Worm (Caenorhabditis elegans): ENCODE results near the gene K09F5.1.

The K09F5.1 gene

DNA sequence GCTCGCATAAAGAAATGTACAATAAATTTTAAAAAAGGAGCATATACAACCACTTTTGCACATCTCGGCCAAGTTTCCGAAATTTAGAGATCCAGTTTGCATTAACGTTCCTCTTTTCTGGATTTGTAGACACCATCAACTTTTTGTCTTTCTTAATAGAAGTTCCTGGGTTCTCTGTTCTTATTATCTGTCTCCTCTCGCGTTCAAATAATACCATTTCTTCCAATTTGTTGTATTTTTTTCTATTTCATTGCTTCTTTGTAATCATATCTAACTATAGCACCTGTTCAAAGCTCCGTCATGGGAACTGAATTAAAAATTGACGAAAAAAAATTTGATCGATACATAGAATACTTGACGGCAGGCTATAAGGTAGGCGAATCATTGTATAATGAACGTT is at the start of gene K09F5.1:
Gene K09F5.1 (plus strand): TSS at position 301 of the 400 bp plus-strand sequence.
- no peak for TF ChIP-seq unc-62 (GFP tag; optimal IDR thresholded peaks at IDR 0.05)

- no peak for TF ChIP-seq unc-62 (GFP tag; optimal IDR thresholded peaks at IDR 0.05)
Measured at ce11 chrX:7703863-7704262, 35.6 kb upstream of the K09F5.1 start.

ce11 chrX:7707031-7707430 is 32.4 kb upstream of the K09F5.1 start, which contains the start of gene kvs-1:
Gene kvs-1 (minus strand): TSS chrX:7707131.
- no peak for TF ChIP-seq unc-62 (GFP tag; optimal IDR thresholded peaks at IDR 0.05)

- TF ChIP-seq unc-62 (GFP tag; optimal IDR thresholded peaks at IDR 0.05): no peak
Measured at ce11 chrX:7710187-7710586, 29.3 kb upstream of the K09F5.1 start.

ce11 chrX:7710643-7711042 is 28.8 kb upstream of the K09F5.1 start, which contains the start of gene K09F5.4:
Gene K09F5.4 (minus strand): TSS chrX:7710743.
- no peak for TF ChIP-seq unc-62 (GFP tag; optimal IDR thresholded peaks at IDR 0.05)

DNA sequence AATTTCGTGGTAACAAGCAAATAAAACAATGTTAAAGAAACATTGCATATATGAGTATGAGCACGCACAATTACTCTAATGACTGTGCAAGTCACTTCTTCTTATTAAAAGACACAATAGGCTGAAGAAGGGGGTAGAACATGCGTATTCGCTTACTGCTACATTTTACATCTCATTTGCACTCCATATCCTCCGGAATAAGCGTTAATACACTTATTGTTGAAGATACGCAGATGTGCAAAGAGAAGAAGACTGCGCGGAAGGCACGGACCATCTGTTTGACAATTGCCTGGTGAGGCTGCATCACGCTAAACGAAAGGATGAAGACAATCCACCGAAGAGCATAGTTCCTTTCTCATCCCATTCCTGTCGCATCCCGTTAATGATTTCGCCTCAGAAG is 26.6 kb upstream of the K09F5.1 start:
- no peak for TF ChIP-seq unc-62 (GFP tag; optimal IDR thresholded peaks at IDR 0.05)

DNA sequence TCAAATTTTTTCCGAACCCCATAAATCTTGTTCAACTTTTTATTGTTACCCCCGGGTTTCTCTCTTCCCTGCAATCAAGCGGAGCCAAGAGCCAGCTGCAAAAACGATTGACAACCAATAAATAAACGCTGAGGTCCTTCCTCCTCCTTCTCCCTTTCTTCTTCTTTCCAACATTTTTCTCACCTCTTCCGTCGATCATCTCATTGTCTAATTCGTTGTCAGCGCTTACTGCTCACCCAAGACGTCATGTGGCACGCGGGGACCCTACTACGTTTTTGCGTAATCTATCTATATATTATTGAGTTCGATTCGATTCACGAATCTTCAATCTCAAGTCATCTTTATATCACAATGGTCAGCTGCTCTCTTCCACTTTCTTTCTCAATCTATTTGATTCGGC is 24.0 kb upstream of the K09F5.1 start:
- TF ChIP-seq unc-62 (GFP tag; optimal IDR thresholded peaks at IDR 0.05): no peak

- no peak for TF ChIP-seq unc-62 (GFP tag; optimal IDR thresholded peaks at IDR 0.05)
Measured at ce11 chrX:7718972-7719371, 20.5 kb upstream of the K09F5.1 start, which contains the start of gene K09F5.6. Gene K09F5.6 (plus strand): TSS chrX:7719272.

- TF ChIP-seq unc-62 (GFP tag; optimal IDR thresholded peaks at IDR 0.05): no peak
Measured at ce11 chrX:7720565-7720964, 18.9 kb upstream of the K09F5.1 start.

ce11 chrX:7724099-7724498 is 15.4 kb upstream of the K09F5.1 start:
- TF ChIP-seq unc-62 (GFP tag; optimal IDR thresholded peaks at IDR 0.05): no peak

DNA sequence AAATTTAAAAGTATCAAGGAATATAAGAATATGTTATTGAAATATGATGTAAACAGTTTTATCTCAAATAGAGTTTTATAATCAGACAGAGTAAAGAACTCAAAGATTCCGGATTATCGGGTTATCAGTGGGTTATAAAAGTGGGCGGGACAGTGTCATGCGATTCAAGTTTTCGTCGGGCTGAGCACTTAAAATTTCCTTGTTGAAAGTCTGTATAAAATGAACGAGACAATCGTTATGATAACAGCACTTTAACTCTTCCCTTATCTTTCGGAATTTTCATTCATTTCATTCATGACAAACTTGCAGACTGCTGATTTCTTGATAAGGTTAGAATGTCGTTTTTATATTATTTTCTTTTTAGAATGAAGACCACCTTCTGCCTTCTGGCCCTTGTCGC is 13.8 kb upstream of the K09F5.1 start, which contains the start of gene spp-14:
Gene spp-14 (plus strand): TSS at position 365 of the 400 bp plus-strand sequence.
- no peak for TF ChIP-seq unc-62 (GFP tag; optimal IDR thresholded peaks at IDR 0.05)

DNA sequence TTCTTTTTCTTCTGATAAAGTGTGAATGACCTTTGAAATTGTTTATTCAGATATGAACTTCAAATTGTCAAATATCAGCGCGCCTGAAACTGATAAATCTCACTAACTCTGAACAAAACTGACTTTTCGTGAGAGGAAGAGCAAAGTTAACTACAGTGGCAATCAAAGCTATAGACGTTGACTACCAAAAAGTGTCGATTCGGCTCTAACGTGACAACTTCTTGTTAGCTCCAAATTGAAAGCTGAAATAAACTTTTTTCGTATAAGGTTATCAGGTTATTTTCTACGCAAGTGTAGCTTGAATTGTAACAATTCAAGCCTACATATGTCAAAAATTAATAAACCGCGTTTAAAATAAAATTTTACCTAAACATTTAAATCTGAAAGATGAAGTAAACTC is 13.1 kb upstream of the K09F5.1 start:
- TF ChIP-seq unc-62 (GFP tag; optimal IDR thresholded peaks at IDR 0.05): no peak

DNA sequence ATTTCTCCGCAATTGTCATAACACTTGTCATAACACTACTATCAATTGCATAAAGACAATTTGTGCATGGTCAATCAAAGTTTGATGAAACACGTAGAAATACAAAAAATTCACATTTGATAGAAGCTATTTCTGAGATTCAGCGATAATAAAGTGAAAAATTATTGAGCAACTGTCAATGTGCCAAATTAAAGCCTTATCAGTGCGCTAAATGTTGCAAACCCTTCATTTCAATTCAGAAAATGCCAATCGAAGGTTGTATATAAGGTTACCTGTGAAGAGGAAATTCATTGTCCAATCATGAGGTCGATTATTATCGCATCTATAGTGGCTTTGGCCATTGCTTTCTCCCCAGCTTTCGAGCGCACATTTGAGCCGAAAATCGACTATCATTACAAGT is 11.9 kb upstream of the K09F5.1 start, which contains the start of gene vit-1:
Gene vit-1 (plus strand): TSS at position 289 of the 400 bp plus-strand sequence.
- no peak for TF ChIP-seq unc-62 (GFP tag; optimal IDR thresholded peaks at IDR 0.05)

- no peak for TF ChIP-seq unc-62 (GFP tag; optimal IDR thresholded peaks at IDR 0.05)
Measured at ce11 chrX:7733571-7733970, 5.9 kb upstream of the K09F5.1 start.

DNA sequence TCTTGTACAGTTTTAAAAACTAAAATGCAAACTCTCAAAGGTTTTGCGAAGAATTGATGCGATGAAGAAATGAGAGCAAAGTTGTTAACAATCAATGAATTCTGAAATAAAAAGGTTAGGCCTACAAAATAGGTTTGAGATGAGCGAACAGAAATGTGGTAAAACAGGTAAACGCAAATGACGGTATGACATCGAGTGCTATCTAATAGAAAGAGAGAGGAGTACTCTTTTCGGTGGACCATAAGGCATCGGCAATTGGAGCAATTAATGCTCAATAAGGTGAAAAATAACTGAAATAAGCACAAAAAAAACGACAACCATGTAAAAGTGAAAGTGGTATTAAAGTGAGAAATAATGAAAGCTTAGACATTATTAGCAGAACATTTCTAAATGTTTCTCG is 3.3 kb upstream of the K09F5.1 start, which contains the start of gene set-12:
Gene set-12 (minus strand): TSS at position 101 of the 400 bp plus-strand sequence.
- no peak for TF ChIP-seq unc-62 (GFP tag; optimal IDR thresholded peaks at IDR 0.05)

DNA sequence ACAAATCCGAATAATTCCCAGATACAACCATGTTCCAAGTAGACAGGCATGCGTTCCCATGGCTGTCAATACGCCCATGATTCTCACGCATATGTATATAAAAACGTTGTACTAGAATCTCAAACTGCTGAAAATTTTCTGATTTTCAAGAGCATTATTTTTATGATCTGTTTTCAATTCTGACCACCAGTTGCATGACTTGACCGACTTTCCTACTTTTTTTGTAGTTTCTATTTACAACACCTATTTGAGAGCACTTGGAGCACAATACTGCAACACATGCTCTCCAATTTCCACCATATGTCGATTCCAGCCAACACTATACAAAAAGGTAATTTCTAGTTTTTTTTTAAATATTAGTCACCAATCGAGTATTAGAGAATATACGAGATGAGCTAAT is 4.5 kb downstream of the K09F5.1 start, which contains the start of gene ref-2:
Gene ref-2 (plus strand): TSS at position 301 of the 400 bp plus-strand sequence.
- no peak for TF ChIP-seq unc-62 (GFP tag; optimal IDR thresholded peaks at IDR 0.05)

- TF ChIP-seq unc-62 (GFP tag; optimal IDR thresholded peaks at IDR 0.05): no peak
Measured at ce11 chrX:7745386-7745785, 5.9 kb downstream of the K09F5.1 start.

DNA sequence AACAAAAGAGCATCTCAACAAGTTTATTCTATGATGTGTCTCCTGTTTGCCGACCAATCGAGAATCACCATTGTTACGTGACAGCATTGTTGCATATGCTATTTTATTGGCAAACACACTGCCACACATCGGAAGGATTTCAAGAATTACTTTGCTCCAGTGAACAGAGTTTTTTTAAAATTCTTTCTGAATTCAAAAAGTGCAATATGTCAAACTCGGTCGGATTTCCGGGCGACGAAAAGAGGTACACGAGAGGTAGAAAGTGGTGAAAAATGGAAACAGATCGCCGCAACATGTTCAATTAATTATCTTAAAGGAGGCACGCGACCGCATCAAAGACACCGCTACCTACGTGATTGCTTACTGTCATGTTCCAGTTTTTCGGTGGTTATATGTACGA is 10.6 kb downstream of the K09F5.1 start:
- no peak for TF ChIP-seq unc-62 (GFP tag; optimal IDR thresholded peaks at IDR 0.05)

Data from whole organism, dauer.